Worm (Caenorhabditis elegans): ENCODE data around the gene ZK593.3.

Gene ZK593.3

ce11 chrIV:10966359-10966758, 50.9 kb downstream of the ZK593.3 start, which contains the start of the genes aqp-3 and Y69E1A.8:
TSS of gene aqp-3 (minus strand) at chrIV:10966459.
TSS of gene Y69E1A.8 (plus strand) at chrIV:10966604.
- no peak for TF ChIP-seq F10B5.3 (tag; optimal IDR thresholded peaks at IDR 0.05)
- TF ChIP-seq ztf-7 (tag; optimal IDR thresholded peaks at IDR 0.05) = no peak
- TF ChIP-seq D1046.2 (GFP tag; IDR thresholded peaks at IDR 0.05) = no peak
- no peak for TF ChIP-seq pha-4 (GFP tag; IDR thresholded peaks at IDR 0.05)
- no peak for TF ChIP-seq pha-4 (tag; optimal IDR thresholded peaks at IDR 0.05)
- no peak for TF ChIP-seq php-3 (GFP tag; IDR thresholded peaks at IDR 0.05)
- TF ChIP-seq unc-39 (tag; optimal IDR thresholded peaks at IDR 0.05) = no peak
- TF ChIP-seq nhr-111 (GFP tag; optimal IDR thresholded peaks at IDR 0.05) = no peak
- TF ChIP-seq spr-1 (tag; optimal IDR thresholded peaks at IDR 0.05) = no peak
- no peak for TF ChIP-seq rbr-2 (tag; optimal IDR thresholded peaks at IDR 0.05)
- no peak for TF ChIP-seq ceh-82 (tag; optimal IDR thresholded peaks at IDR 0.05)

Measured in whole organism, L4 larva.